Fruit fly (Drosophila melanogaster) whole organism, embryonic: ENCODE data around the gene PCNA2.

Source experiments
- CG1024 ChIP-seq: fragments of 200-800 bp; sonication (Bioruptor generic); IDR thresholded peaks from 2 replicates; pipeline ENCODE4 v1.3.6; 2022; ENCODE audit warnings: missing biosample characterization, missing genetic modification characterization
- CG12104 ChIP-seq: fragments of 200-800 bp; sonication (Bioruptor generic); optimal IDR thresholded peaks from 3 replicates; lab custom pipeline; 2016; ENCODE audit warnings: missing biosample characterization, missing genetic modification characterization
- CG12391 ChIP-seq: fragments of 200-800 bp; sonication (Bioruptor generic); optimal IDR thresholded peaks from 3 replicates; lab custom pipeline; 2018; ENCODE audit warnings: missing biosample characterization, mild to moderate bottlenecking, missing genetic modification characterization, moderate library complexity
- CG12659 ChIP-seq: fragments of 200-800 bp; sonication (Bioruptor generic); optimal IDR thresholded peaks from 3 replicates; lab custom pipeline; 2017; ENCODE audit warnings: mild to moderate bottlenecking, missing biosample characterization, missing genetic modification reagents, missing genetic modification characterization
- CG12942 ChIP-seq: fragments of 200-800 bp; sonication (Bioruptor generic); optimal IDR thresholded peaks from 3 replicates; lab custom pipeline; 2016; ENCODE audit warnings: missing biosample characterization, missing genetic modification characterization
- CG14965 ChIP-seq: fragments of 200-800 bp; sonication (Bioruptor generic); optimal IDR thresholded peaks from 2 replicates; lab custom pipeline; 2016; ENCODE audit warnings: missing biosample characterization, missing genetic modification characterization, borderline replicate concordance
- CG1603 ChIP-seq: fragments of 200-800 bp; sonication (Bioruptor generic); optimal IDR thresholded peaks from 2 replicates; lab custom pipeline; 2019; ENCODE audit warnings: missing biosample characterization, mild to moderate bottlenecking, missing genetic modification characterization, moderate library complexity
- CG17186 ChIP-seq: fragments of 200-800 bp; sonication (Bioruptor generic); optimal IDR thresholded peaks from 3 replicates; lab custom pipeline; 2017; ENCODE audit warnings: missing biosample characterization, missing genetic modification reagents, missing genetic modification characterization
- CG17612 ChIP-seq: fragments of 200-800 bp; sonication (Bioruptor generic); IDR thresholded peaks from 2 replicates; pipeline ENCODE4 v1.3.6; 2022; ENCODE audit warnings: missing biosample characterization, missing genetic modification characterization
- CG2129 ChIP-seq: fragments of 200-800 bp; sonication (Bioruptor generic); IDR thresholded peaks from 2 replicates; pipeline ENCODE4 v1.3.6; 2022; ENCODE audit warnings: missing biosample characterization, missing genetic modification characterization; ENCODE audit not compliant: partially characterized antibody
- CG2199 ChIP-seq: fragments of 200-800 bp; sonication (Bioruptor generic); IDR thresholded peaks from 3 replicates; pipeline ENCODE4 v1.3.6; 2022; ENCODE audit warnings: missing biosample characterization, missing genetic modification characterization
- CG2712 ChIP-seq: fragments of 200-800 bp; optimal IDR thresholded peaks from 3 replicates; lab custom pipeline; 2019; ENCODE audit warnings: missing biosample characterization, mild to moderate bottlenecking, missing genetic modification characterization, moderate library complexity
- CG30403 ChIP-seq: fragments of 200-800 bp; sonication (Bioruptor generic); optimal IDR thresholded peaks from 3 replicates; lab custom pipeline; 2016; ENCODE audit warnings: missing biosample characterization, missing genetic modification characterization
- CG31365 ChIP-seq: fragments of 200-800 bp; sonication (Bioruptor generic); optimal IDR thresholded peaks from 2 replicates; lab custom pipeline; 2018; ENCODE audit warnings: missing biosample characterization, mild to moderate bottlenecking, missing genetic modification characterization
- CG3838 ChIP-seq: fragments of 200-800 bp; sonication (Bioruptor generic); optimal IDR thresholded peaks from 3 replicates; lab custom pipeline; 2016; ENCODE audit warnings: missing biosample characterization, missing genetic modification characterization
- CG4617 ChIP-seq: fragments of 200-800 bp; sonication (Bioruptor generic); optimal IDR thresholded peaks from 3 replicates; lab custom pipeline; 2016; ENCODE audit warnings: missing biosample characterization, missing genetic modification characterization, borderline replicate concordance
- CG4854 ChIP-seq: fragments of 200-800 bp; sonication (Bioruptor generic); optimal IDR thresholded peaks from 2 replicates; lab custom pipeline; 2016; ENCODE audit warnings: missing biosample characterization, missing genetic modification characterization, inconsistent platforms
- CG5953 ChIP-seq: fragments of 200-800 bp; sonication (Bioruptor generic); IDR thresholded peaks from 2 replicates; pipeline ENCODE4 v1.3.6; 2022; ENCODE audit warnings: missing biosample characterization, missing genetic modification characterization
- CG6689 ChIP-seq: fragments of 200-800 bp; sonication (Bioruptor generic); IDR thresholded peaks from 2 replicates; pipeline ENCODE4 v1.3.6; 2022; ENCODE audit warnings: missing biosample characterization, missing genetic modification characterization
- CG7271 ChIP-seq: fragments of 200-800 bp; sonication (Bioruptor generic); optimal IDR thresholded peaks from 2 replicates; lab custom pipeline; 2018; ENCODE audit warnings: missing biosample characterization, mild to moderate bottlenecking, missing genetic modification characterization, moderate library complexity
- CG7556 ChIP-seq: fragments of 200-800 bp; sonication (Bioruptor generic); optimal IDR thresholded peaks from 2 replicates; lab custom pipeline; 2017; ENCODE audit warnings: missing biosample characterization, mild to moderate bottlenecking, missing genetic modification characterization
- CG9437 ChIP-seq: fragments of 200-800 bp; sonication (Bioruptor generic); optimal IDR thresholded peaks from 2 replicates; lab custom pipeline; 2018; ENCODE audit warnings: missing biosample characterization, mild to moderate bottlenecking, missing genetic modification characterization
- Doc3 ChIP-seq: fragments of 200-800 bp; sonication (Bioruptor generic); IDR thresholded peaks from 3 replicates; pipeline ENCODE4 v1.3.6; 2022; ENCODE audit warnings: missing biosample characterization, missing genetic modification characterization; ENCODE audit not compliant: partially characterized antibody
- Drgx ChIP-seq: fragments of 200-800 bp; sonication (Bioruptor generic); IDR thresholded peaks from 2 replicates; pipeline ENCODE4 v1.3.6; 2022; ENCODE audit warnings: missing biosample characterization, missing genetic modification characterization
- Ets65A ChIP-seq: fragments of 200-800 bp; sonication (Bioruptor generic); peaks from one replicate; lab custom pipeline; 2016; ENCODE audit warnings: missing biosample characterization, missing genetic modification characterization
- Gug ChIP-seq: fragments of 200-800 bp; sonication (Bioruptor generic); IDR thresholded peaks from 4 replicates; pipeline ENCODE4 v1.3.6; 2022; ENCODE audit warnings: missing biosample characterization, missing genetic modification characterization
- H15 ChIP-seq: fragments of 200-800 bp; sonication (Bioruptor generic); IDR thresholded peaks from 3 replicates; pipeline ENCODE4 v1.3.6; 2022; ENCODE audit warnings: missing biosample characterization, missing genetic modification characterization
- Hey ChIP-seq: fragments of 200-800 bp; sonication (Bioruptor generic); optimal IDR thresholded peaks from 3 replicates; lab custom pipeline; 2018; ENCODE audit warnings: missing biosample characterization, mild to moderate bottlenecking, missing genetic modification characterization
- Hr3 ChIP-seq: fragments of 200-800 bp; sonication (Bioruptor generic); optimal IDR thresholded peaks from 3 replicates; lab custom pipeline; 2016; ENCODE audit warnings: missing biosample characterization, missing genetic modification characterization
- Mad ChIP-seq: fragments of 200-800 bp; sonication (Bioruptor generic); optimal IDR thresholded peaks from 2 replicates; lab custom pipeline; 2016; ENCODE audit warnings: missing biosample characterization, missing genetic modification characterization
- Meics ChIP-seq: fragments of 200-800 bp; sonication (Bioruptor generic); optimal IDR thresholded peaks from 2 replicates; lab custom pipeline; 2017; ENCODE audit warnings: missing biosample characterization, mild to moderate bottlenecking, missing genetic modification characterization
- Nf-YB ChIP-seq: fragments of 200-800 bp; sonication (Bioruptor generic); optimal IDR thresholded peaks from 3 replicates; lab custom pipeline; 2019; ENCODE audit warnings: missing biosample characterization, mild to moderate bottlenecking, missing genetic modification characterization, moderate library complexity
- NfI ChIP-seq: fragments of 200-800 bp; sonication (Bioruptor generic); optimal IDR thresholded peaks from 3 replicates; lab custom pipeline; 2018; ENCODE audit warnings: missing biosample characterization, mild to moderate bottlenecking, missing genetic modification characterization, moderate library complexity
- Ravus ChIP-seq: fragments of 200-800 bp; sonication (Bioruptor generic); IDR thresholded peaks from 2 replicates; pipeline ENCODE4 v1.3.6; 2022; ENCODE audit warnings: missing biosample characterization, missing genetic modification characterization
- Six4 ChIP-seq: fragments of 200-800 bp; sonication (Bioruptor generic); optimal IDR thresholded peaks from 2 replicates; lab custom pipeline; 2016; ENCODE audit warnings: missing biosample characterization, missing genetic modification characterization
- Tbp ChIP-seq: fragments of >200 bp; optimal IDR thresholded peaks from 2 replicates; lab custom pipeline; 2018; ENCODE audit warnings: missing biosample characterization, missing genetic modification characterization
- Usf ChIP-seq: fragments of 200-800 bp; sonication (Bioruptor generic); optimal IDR thresholded peaks from 2 replicates; lab custom pipeline; 2017; ENCODE audit warnings: missing genotype, missing biosample characterization, missing genetic modification characterization
- YL-1 ChIP-seq: fragments of 200-800 bp; sonication (Bioruptor generic); optimal IDR thresholded peaks from 3 replicates; lab custom pipeline; 2017; ENCODE audit warnings: missing biosample characterization, mild to moderate bottlenecking, missing genetic modification characterization
- btn ChIP-seq: fragments of 200-800 bp; sonication (Bioruptor generic); optimal IDR thresholded peaks from 2 replicates; lab custom pipeline; 2016; ENCODE audit warnings: missing biosample characterization, missing genetic modification characterization
- chinmo ChIP-seq: fragments of 200-800 bp; sonication (Bioruptor generic); IDR thresholded peaks from 4 replicates; pipeline ENCODE4 v1.3.6; 2022; ENCODE audit warnings: missing biosample characterization, missing genetic modification characterization; ENCODE audit not compliant: partially characterized antibody
- chn ChIP-seq: fragments of 200-800 bp; sonication (Bioruptor generic); optimal IDR thresholded peaks from 2 replicates; lab custom pipeline; 2016; ENCODE audit warnings: missing biosample characterization, missing genetic modification characterization
- danr ChIP-seq: fragments of 200-800 bp; sonication (Bioruptor generic); IDR thresholded peaks from 2 replicates; pipeline ENCODE4 v1.3.6; 2022; ENCODE audit warnings: missing biosample characterization, missing genetic modification characterization
- fd102C ChIP-seq: fragments of 200-800 bp; sonication (Bioruptor generic); optimal IDR thresholded peaks from 2 replicates; lab custom pipeline; 2018; ENCODE audit warnings: missing biosample characterization, mild to moderate bottlenecking, missing genetic modification characterization, moderate library complexity
- gsb ChIP-seq: fragments of 200-800 bp; sonication (Bioruptor generic); IDR thresholded peaks from 2 replicates; pipeline ENCODE4 v1.3.6; 2022; ENCODE audit warnings: missing biosample characterization, missing genetic modification characterization
- pzg ChIP-seq: fragments of 200-800 bp; sonication (Bioruptor generic); optimal IDR thresholded peaks from 3 replicates; lab custom pipeline; 2018; ENCODE audit warnings: missing biosample characterization, mild to moderate bottlenecking, missing genetic modification characterization, moderate library complexity
- schlank ChIP-seq: fragments of 200-800 bp; sonication (Bioruptor generic); optimal IDR thresholded peaks from 2 replicates; lab custom pipeline; 2018; ENCODE audit warnings: missing biosample characterization, mild to moderate bottlenecking, missing genetic modification characterization
- sisA ChIP-seq: fragments of 200-800 bp; sonication (Bioruptor generic); IDR thresholded peaks from 2 replicates; pipeline ENCODE4 v1.3.6; 2022; ENCODE audit warnings: missing biosample characterization, missing genetic modification characterization
- stwl ChIP-seq: fragments of 200-800 bp; sonication (Bioruptor generic); optimal IDR thresholded peaks from 3 replicates; lab custom pipeline; 2018; ENCODE audit warnings: missing biosample characterization, mild to moderate bottlenecking, missing genetic modification characterization, moderate library complexity
- tap ChIP-seq: fragments of 200-800 bp; optimal IDR thresholded peaks from 3 replicates; lab custom pipeline; 2019; ENCODE audit warnings: missing biosample characterization, mild to moderate bottlenecking, missing genetic modification characterization, moderate library complexity
- vfl ChIP-seq: fragments of 200-800 bp; sonication (Bioruptor generic); optimal IDR thresholded peaks from 2 replicates; lab custom pipeline; 2016; ENCODE audit warnings: missing biosample characterization, missing genetic modification characterization
- yki ChIP-seq: fragments of >200 bp; optimal IDR thresholded peaks from 3 replicates; lab custom pipeline; 2018
- zf30C ChIP-seq: fragments of 200-800 bp; sonication (Bioruptor generic); optimal IDR thresholded peaks from 3 replicates; lab custom pipeline; 2018; ENCODE audit warnings: missing biosample characterization, mild to moderate bottlenecking, missing genetic modification characterization

Gene PCNA2

DNA sequence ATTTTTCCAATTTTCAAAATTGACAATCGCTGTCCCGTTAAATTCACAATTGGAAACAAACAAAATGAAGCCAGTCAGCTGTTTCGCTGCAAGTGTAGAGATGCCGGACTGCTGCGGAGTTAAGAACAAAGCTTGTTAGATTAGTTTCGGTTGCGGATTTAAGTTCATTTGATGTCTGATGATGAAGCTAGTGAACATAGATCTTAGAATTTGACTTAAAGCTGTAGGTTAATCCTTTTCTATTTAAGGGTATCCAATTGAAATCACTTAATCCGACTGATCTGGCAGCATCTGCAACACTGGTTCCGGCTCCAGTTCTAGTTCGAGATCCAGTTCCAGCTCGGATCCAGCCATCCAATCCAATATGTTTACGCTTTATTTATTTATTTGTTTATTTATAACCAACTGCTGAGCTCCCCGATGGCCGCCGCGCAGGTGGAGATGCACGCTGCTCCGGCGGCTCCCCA is at the start of gene PCNA2, which contains the start of gene CG10366 (continued):
- TF ChIP-seq Six4 (GFP tag; lab: Kevin White, UChicago) (peak; percentile 44), vfl (GFP tag; lab: Kevin White, UChicago) (peak; percentile 70), zf30C (no peak), danr (no peak), tap (tag; lab: Kevin White, UChicago) (peak; percentile 34), CG1603 (tag; lab: Kevin White, UChicago) (peak; percentile 86), YL-1 (GFP tag; lab: Kevin White, UChicago) (peak; percentile 39), Drgx (GFP tag; lab: Robert Waterston, UW) (no peak), CG6689 (GFP tag; lab: Robert Waterston, UW) (peak; percentile 57), Doc3 (GFP tag; lab: Robert Waterston, UW) (no peak), CG2712 (tag; lab: Kevin White, UChicago) (peak; percentile 84), CG17612 (no peak), CG1024 (GFP tag; lab: Robert Waterston, UW) (no peak), Usf (GFP tag; lab: Kevin White, UChicago) (no peak), Mad (GFP tag; lab: Kevin White, UChicago) (peak; percentile 76), pzg (GFP tag; lab: Kevin White, UChicago) (peak; percentile 86), gsb (GFP tag; lab: Robert Waterston, UW) (no peak), CG4854 (peak; percentile 52), Gug (GFP tag; lab: Robert Waterston, UW) (no peak), CG2129 (GFP tag; lab: Robert Waterston, UW) (no peak), NfI (peak; percentile 62), chinmo (0 out of 4 replicates have a peak, but pooled peaks have one; percentile 51), CG12942 (peak; percentile 66), schlank (tag; lab: Kevin White, UChicago) (no peak), chn (GFP tag; lab: Kevin White, UChicago) (peak; percentile 61), CG30403 (GFP tag; lab: Kevin White, UChicago) (peak; percentile 81), Ravus (GFP tag; lab: Robert Waterston, UW) (no peak), CG4617 (GFP tag; lab: Kevin White, UChicago) (peak; percentile 87), btn (GFP tag; lab: Kevin White, UChicago) (peak; percentile 6), CG7556 (GFP tag; lab: Kevin White, UChicago) (peak; percentile 51), CG3838 (GFP tag; lab: Kevin White, UChicago) (no peak), CG31365 (tag; lab: Kevin White, UChicago) (no peak), CG12391 (tag; lab: Kevin White, UChicago) (peak; percentile 79), Ets65A (peak; percentile 96), CG12104 (GFP tag; lab: Kevin White, UChicago) (peak; percentile 39), Hr3 (GFP tag; lab: Kevin White, UChicago) (peak; percentile 59), CG2199 (no peak), Tbp (no peak), Nf-YB (GFP tag; lab: Kevin White, UChicago) (peak; percentile 55), Hey (tag; lab: Kevin White, UChicago) (no peak), CG9437 (GFP tag; lab: Kevin White, UChicago) (peak; percentile 28), H15 (GFP tag; lab: Robert Waterston, UW) (no peak), CG12659 (peak; percentile 88), Meics (GFP tag; lab: Kevin White, UChicago) (peak; percentile 56), sisA (GFP tag; lab: Robert Waterston, UW) (peak; percentile 44; the same call in 1 of the 2 replicates), stwl (tag; lab: Kevin White, UChicago) (peak; percentile 56), CG5953 (GFP tag; lab: Robert Waterston, UW) (no peak), CG14965 (GFP tag; lab: Kevin White, UChicago) (no peak), CG17186 (peak; percentile 71), fd102C (GFP tag; lab: Kevin White, UChicago) (no peak), yki (no peak), CG7271 (tag; lab: Kevin White, UChicago) (peak; percentile 50)
